Fruit fly (Drosophila melanogaster): ENCODE data around the gene Josd.

The Josd gene

DNA sequence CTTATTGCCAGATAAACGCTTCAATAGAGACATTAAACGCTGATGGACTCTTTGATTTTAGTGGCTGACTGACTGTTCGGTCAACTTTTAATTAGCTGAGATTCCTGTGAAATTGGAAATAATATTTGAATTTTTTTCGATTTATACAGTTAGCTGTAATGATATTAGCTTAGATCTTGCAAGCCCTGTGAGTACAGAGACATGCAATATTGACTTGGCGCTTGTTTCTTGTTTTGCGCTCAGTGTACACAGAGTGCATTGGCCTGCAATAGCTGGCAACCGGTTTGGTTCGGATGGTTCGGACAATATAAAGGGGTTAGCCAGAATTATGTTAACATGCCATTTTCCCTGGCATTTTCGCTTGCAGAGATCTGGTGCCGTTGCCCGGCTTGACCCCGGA, 44.3 kb downstream of the Josd start:
- TF ChIP-seq ovo (GFP tag; optimal IDR thresholded peaks at IDR 0.05) (no peak), CG14711 (tag; optimal IDR thresholded peaks at IDR 0.05) (no peak), bab1 (GFP tag; optimal IDR thresholded peaks at IDR 0.05) (no peak), CG12768 (GFP tag; optimal IDR thresholded peaks at IDR 0.05) (no peak), toe (GFP tag; optimal IDR thresholded peaks at IDR 0.05) (no peak), CG7101 (tag; optimal IDR thresholded peaks at IDR 0.05) (no peak), Mnt (GFP tag; optimal IDR thresholded peaks at IDR 0.05) (no peak), tj (GFP tag; optimal IDR thresholded peaks at IDR 0.05) (no peak), CG33017 (tag; optimal IDR thresholded peaks at IDR 0.05) (no peak), CG1620 (GFP tag; optimal IDR thresholded peaks at IDR 0.05) (no peak), CG5204 (GFP tag; optimal IDR thresholded peaks at IDR 0.05) (no peak), pad (GFP tag; optimal IDR thresholded peaks at IDR 0.05) (no peak), Clk (GFP tag; optimal IDR thresholded peaks at IDR 0.05) (no peak), Hr96 (GFP tag; optimal IDR thresholded peaks at IDR 0.05) (no peak)

DNA sequence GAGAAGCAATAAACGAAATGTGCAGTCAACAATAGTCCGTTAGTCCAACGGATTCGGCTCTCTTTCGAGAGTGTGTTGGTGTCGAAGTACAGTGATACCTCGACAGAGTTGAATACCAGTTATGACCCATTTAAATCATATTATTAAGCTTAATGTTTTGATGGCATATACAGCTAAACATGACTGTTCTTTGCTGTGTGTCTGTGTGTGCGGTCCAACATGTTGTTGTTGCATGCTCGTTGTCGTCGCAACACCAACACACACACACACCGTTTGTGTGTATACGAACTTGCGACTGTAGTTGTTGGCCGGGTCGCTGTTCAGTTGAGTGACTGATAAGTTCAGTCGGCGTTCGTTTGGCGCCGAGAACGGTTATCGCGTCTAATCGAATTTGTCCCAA, 47.9 kb downstream of the Josd start, which contains the start of gene CG15894:
Gene CG15894, plus strand, starts transcription at position 361 of the 400 bp plus-strand sequence.
- TF ChIP-seq CG33017 (tag; optimal IDR thresholded peaks at IDR 0.05) (no peak), cnc (optimal IDR thresholded peaks at IDR 0.05) (no peak), CG7045 (GFP tag; optimal IDR thresholded peaks at IDR 0.05) (no peak), ovo (GFP tag; optimal IDR thresholded peaks at IDR 0.05) (no peak), Crg-1 (GFP tag; optimal IDR thresholded peaks at IDR 0.05) (no peak), kay (GFP tag; ENCODE audit: borderline replicate concordance) (peak; percentile 21), Hr96 (GFP tag; optimal IDR thresholded peaks at IDR 0.05) (no peak), tj (GFP tag; optimal IDR thresholded peaks at IDR 0.05) (no peak), toe (GFP tag; optimal IDR thresholded peaks at IDR 0.05) (no peak), CG11617 (GFP tag; optimal IDR thresholded peaks at IDR 0.05) (no peak), CG1620 (GFP tag; optimal IDR thresholded peaks at IDR 0.05) (no peak), pad (GFP tag; optimal IDR thresholded peaks at IDR 0.05) (no peak), CG5204 (GFP tag; optimal IDR thresholded peaks at IDR 0.05) (no peak), Mnt (GFP tag; optimal IDR thresholded peaks at IDR 0.05) (no peak), cic (GFP tag; optimal IDR thresholded peaks at IDR 0.05) (no peak), CG12768 (GFP tag; optimal IDR thresholded peaks at IDR 0.05) (peak; percentile 21), bab1 (GFP tag; optimal IDR thresholded peaks at IDR 0.05) (no peak), CG7101 (tag; optimal IDR thresholded peaks at IDR 0.05) (peak; percentile 29), CG14711 (tag; optimal IDR thresholded peaks at IDR 0.05) (no peak)

dm6 chrX:6310408-6310807, 49.4 kb downstream of the Josd start:
- TF ChIP-seq CG11617 (GFP tag; optimal IDR thresholded peaks at IDR 0.05) (no peak), bab1 (GFP tag; optimal IDR thresholded peaks at IDR 0.05) (no peak), CG7045 (GFP tag; optimal IDR thresholded peaks at IDR 0.05) (no peak), Mnt (GFP tag; optimal IDR thresholded peaks at IDR 0.05) (no peak), CG33017 (tag; optimal IDR thresholded peaks at IDR 0.05) (no peak), Crg-1 (GFP tag; optimal IDR thresholded peaks at IDR 0.05) (no peak), cnc (optimal IDR thresholded peaks at IDR 0.05) (no peak), toe (GFP tag; optimal IDR thresholded peaks at IDR 0.05) (no peak), Clk (GFP tag; optimal IDR thresholded peaks at IDR 0.05) (no peak), kay (GFP tag; ENCODE audit: borderline replicate concordance) (no peak), CG5204 (GFP tag; optimal IDR thresholded peaks at IDR 0.05) (no peak), CG1620 (GFP tag; optimal IDR thresholded peaks at IDR 0.05) (no peak), CG14711 (tag; optimal IDR thresholded peaks at IDR 0.05) (no peak), pad (GFP tag; optimal IDR thresholded peaks at IDR 0.05) (no peak)

DNA sequence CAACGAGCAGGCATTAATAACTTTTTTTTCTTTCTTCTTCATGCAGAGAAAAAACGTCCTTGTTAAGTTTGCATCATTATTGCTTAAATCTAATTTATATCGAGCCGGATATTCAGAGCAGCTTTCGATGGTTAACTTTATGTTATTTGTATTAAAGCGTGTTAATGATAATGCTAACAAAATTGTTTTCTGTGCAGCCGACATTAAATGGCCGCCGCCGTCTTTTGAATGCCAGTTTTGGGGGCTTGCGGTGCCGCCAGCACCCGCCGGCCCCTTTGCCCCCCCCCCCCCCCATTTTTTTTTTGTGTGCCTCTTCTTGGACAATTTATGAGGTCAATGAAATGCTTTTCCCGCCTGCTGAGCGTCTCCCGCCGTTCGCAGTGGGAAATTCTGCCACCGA, 50.5 kb downstream of the Josd start:
- no peak for TF ChIP-seq Mnt (GFP tag; optimal IDR thresholded peaks at IDR 0.05)

Measured in whole organism, adult.